Worm (Caenorhabditis elegans) whole organism, L4/young adult: ENCODE data around the gene F56B3.4.

Experiments
- W03F9.2 ChIP-seq: fragments of 150-350 bp; optimal IDR thresholded peaks from 2 replicates; lab custom pipeline; 2014; ENCODE audit warnings: missing biosample characterization, missing genetic modification characterization
- dao-5 ChIP-seq: sonication (generic microtip); optimal IDR thresholded peaks from 2 replicates; lab custom pipeline; 2016; ENCODE audit warnings: missing genotype, missing genetic modification characterization, moderate library complexity, missing compliant biosample characterization

DNA sequence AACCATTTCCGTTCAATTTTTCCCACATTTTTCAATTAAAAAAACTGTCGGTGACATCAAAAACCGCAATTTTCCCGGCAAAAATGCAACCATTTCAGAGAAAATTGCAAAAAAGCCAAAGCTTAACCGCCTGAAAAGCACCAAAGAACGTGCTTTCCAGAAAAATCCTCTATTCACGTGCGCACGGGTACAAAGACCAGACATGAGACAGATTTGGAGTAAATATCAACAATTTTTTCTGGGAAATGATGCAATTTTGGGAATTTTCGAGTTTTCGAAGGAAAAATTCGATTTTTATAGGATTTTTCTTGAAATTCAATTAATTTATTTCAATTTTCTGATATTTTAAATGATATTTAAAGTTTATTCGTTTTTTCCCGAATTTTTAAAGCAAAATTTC is 35.0 kb upstream of the F56B3.4 start:
- no peak for TF ChIP-seq dao-5 (tag; lab: Kevin White, UChicago)
- TF ChIP-seq W03F9.2 (tag; lab: Kevin White, UChicago): no peak
